Fruit fly (Drosophila melanogaster): ENCODE data around the gene CG14983.

DNA sequence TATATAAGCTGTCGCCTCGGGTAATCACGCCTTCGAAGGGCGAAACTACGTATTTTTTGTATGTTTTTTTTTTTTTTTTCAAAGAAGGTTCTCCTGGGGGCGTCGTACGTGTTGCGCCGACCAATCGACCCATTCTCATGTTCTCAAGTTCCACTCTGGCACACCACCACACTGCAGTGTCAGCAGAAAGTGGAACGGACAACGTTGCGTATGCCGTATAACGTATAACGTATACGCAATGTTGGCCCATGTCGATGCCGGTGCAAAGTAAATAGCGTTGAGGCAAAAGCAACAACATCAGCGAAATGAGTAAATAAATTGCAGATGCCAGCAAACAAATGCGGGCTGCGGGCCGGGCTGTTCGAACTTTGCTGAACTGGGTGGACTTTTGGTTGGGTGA lies 37.0 kb downstream of the CG14983 start:
- no peak for TF ChIP-seq CG8478 (optimal IDR thresholded peaks at IDR 0.05)
- no peak for TF ChIP-seq CTCF (optimal IDR thresholded peaks at IDR 0.05)
